Fruit fly (Drosophila melanogaster) whole organism, embryonic: Measurements from ENCODE around the gene CG18808.
A peak's percentile ranks its signal among the peaks of the same experiment; 100 is the strongest.

Source experiments
- Atf-2 ChIP-seq: fragments of 200-800 bp; sonication (Bioruptor generic); optimal IDR thresholded peaks from 2 replicates; lab custom pipeline; 2016; ENCODE audit warnings: missing biosample characterization, missing genetic modification characterization
- CG4854 ChIP-seq: fragments of 200-800 bp; sonication (Bioruptor generic); optimal IDR thresholded peaks from 2 replicates; lab custom pipeline; 2016; ENCODE audit warnings: missing biosample characterization, missing genetic modification characterization, inconsistent platforms
- CG8281 ChIP-seq: fragments of 200-800 bp; sonication (Bioruptor generic); optimal IDR thresholded peaks from 2 replicates; lab custom pipeline; 2018; ENCODE audit warnings: missing biosample characterization, mild to moderate bottlenecking, missing genetic modification characterization, moderate library complexity
- Med ChIP-seq: fragments of 200-800 bp; sonication (Bioruptor generic); peaks from one replicate; lab custom pipeline; 2016; ENCODE audit warnings: missing biosample characterization, missing genetic modification characterization, mild to moderate bottlenecking, inconsistent platforms, moderate library complexity
- crp ChIP-seq, 2 experiments: fragments of 200-800 bp; sonication (Bioruptor generic); optimal IDR thresholded peaks; 2 replicates in 1 of 2; 3 replicates in 1 of 2; lab custom pipeline; 2017; ENCODE audit warnings: missing biosample characterization in 2 of 2, missing genetic modification characterization in 2 of 2, mild to moderate bottlenecking in 1 of 2, moderate library complexity in 1 of 2

DNA sequence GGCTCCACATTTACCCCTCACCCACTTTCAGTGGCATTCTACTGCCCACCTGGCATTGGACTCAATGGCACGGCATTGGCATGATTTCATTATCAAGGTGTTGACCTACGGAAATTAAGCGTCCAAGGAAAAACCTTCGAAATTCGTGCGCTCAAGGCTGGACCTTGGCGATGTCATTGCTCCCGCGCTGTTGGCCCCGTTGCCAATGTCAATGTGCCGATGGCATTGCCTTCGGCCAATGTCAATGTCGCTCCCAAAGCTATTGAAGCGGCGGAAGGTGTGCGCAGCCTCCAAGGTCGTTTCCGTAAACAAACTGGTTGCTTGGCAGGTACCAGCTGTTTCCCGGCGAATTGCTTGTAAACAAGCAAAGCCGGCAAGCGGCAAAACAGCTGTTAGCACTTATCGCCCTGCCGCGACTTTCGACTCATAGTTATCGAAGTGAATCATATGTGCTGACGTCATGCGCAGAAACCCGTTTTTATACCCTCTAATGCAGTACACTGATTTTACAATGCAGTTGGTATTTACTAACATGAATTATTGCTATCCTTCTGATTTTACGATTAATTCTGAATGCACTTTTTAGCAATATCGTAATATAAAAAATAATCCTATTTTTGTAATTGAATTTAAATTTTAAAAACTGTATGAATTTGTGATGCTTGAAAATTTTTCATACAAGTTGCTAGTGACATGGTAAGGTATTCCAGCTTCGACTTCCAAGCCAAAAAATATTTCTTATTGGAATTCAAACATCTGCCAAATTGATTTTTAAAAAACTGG lies 17.3 kb upstream of the CG18808 start:
- TF ChIP-seq CG4854 (GFP tag; lab: Kevin White, UChicago), result no peak
- TF ChIP-seq CG8281 (tag; lab: Kevin White, UChicago), result peak; percentile 80
- TF ChIP-seq Med (GFP tag; lab: Kevin White, UChicago), result peak; percentile 98
- TF ChIP-seq Atf-2 (GFP tag; lab: Kevin White, UChicago), result peak; percentile 88
- peak; percentile 49 to 95 for TF ChIP-seq crp (GFP tag; optimal IDR thresholded peaks at IDR 0.05; lab: Kevin White, UChicago)
